Worm (Caenorhabditis elegans) whole organism, L3 larva: ENCODE measurements around the gene F53B2.5.

Experiments
- ZK546.5 ChIP-seq: sonication (generic microtip); optimal IDR thresholded peaks from 2 replicates; lab custom pipeline; 2017; ENCODE audit warnings: missing biosample characterization, missing genetic modification characterization
- ceh-16 ChIP-seq: sonication (generic microtip); optimal IDR thresholded peaks from 2 replicates; lab custom pipeline; 2017; ENCODE audit warnings: missing biosample characterization, missing genetic modification characterization
- ceh-82 ChIP-seq: fragments of 150-350 bp; optimal IDR thresholded peaks from 2 replicates; lab custom pipeline; 2014; ENCODE audit warnings: missing biosample characterization, missing genetic modification characterization
- jun-1 ChIP-seq: fragments of 150-350 bp; optimal IDR thresholded peaks from 2 replicates; lab custom pipeline; 2014; ENCODE audit warnings: missing biosample characterization, missing genetic modification reagents, missing genetic modification characterization
- nhr-11 ChIP-seq: fragments of 150-350 bp; optimal IDR thresholded peaks from 2 replicates; lab custom pipeline; 2014; ENCODE audit warnings: missing biosample characterization, missing genetic modification characterization
- nhr-237 ChIP-seq: fragments of 150-350 bp; optimal IDR thresholded peaks from 2 replicates; lab custom pipeline; 2014; ENCODE audit warnings: missing biosample characterization, missing genetic modification characterization
- nhr-25 ChIP-seq: sonication (generic microtip); optimal IDR thresholded peaks from 2 replicates; lab custom pipeline; 2017; ENCODE audit warnings: missing biosample characterization, missing genetic modification characterization
- nhr-76 ChIP-seq: fragments of 150-350 bp; sonication (generic microtip); optimal IDR thresholded peaks from 5 replicates; lab custom pipeline; 2014; ENCODE audit warnings: missing biosample characterization, missing genetic modification characterization
- nhr-77 ChIP-seq: fragments of 150-350 bp; optimal IDR thresholded peaks from 2 replicates; lab custom pipeline; 2014; ENCODE audit warnings: missing biosample characterization, missing genetic modification characterization
- tbx-2 ChIP-seq: sonication (generic microtip); optimal IDR thresholded peaks from 2 replicates; lab custom pipeline; 2016; ENCODE audit warnings: mild to moderate bottlenecking, missing genetic modification characterization, missing compliant biosample characterization
- ztf-4 ChIP-seq: fragments of 150-350 bp; optimal IDR thresholded peaks from 2 replicates; lab custom pipeline; 2014; ENCODE audit warnings: missing biosample characterization, missing genetic modification characterization

DNA sequence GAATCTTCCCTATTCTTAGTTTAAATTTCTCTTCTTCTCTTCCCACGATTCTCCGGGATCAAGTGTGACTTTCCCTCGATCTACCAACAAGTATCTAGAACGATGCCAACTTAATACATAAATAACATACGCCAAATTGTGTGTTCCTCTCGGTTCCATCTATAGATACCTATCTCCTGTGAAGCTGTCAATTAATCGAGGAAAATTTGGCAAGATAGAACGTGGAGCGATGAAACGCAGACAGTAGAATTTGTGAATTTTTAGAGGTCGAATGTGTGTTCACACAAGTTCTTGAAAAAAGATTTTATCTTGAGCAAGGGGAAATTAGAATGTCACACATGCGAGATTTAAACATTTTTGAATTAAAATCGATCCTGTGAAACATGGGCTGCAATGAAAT lies 517 bp upstream of the F53B2.5 start:
- no peak for TF ChIP-seq ceh-16 (tag; lab: Kevin White, UChicago)
- no peak for TF ChIP-seq ZK546.5 (tag; lab: Kevin White, UChicago)
- no peak for TF ChIP-seq jun-1 (tag; lab: Kevin White, UChicago)
- no peak for TF ChIP-seq nhr-237 (tag; lab: Kevin White, UChicago)
- TF ChIP-seq nhr-77 (tag; lab: Kevin White, UChicago) = no peak
- no peak for TF ChIP-seq ceh-82 (tag; lab: Kevin White, UChicago)
- no peak for TF ChIP-seq nhr-11 (tag; lab: Kevin White, UChicago)
- no peak for TF ChIP-seq ztf-4 (tag; lab: Kevin White, UChicago)
- TF ChIP-seq nhr-76 (tag; lab: Kevin White, UChicago) = no peak
- TF ChIP-seq tbx-2 (tag; lab: Kevin White, UChicago) = no peak
- TF ChIP-seq nhr-25 (tag; lab: Kevin White, UChicago) = peak; percentile 73
